Worm (Caenorhabditis elegans): ENCODE results near the gene F58A4.2.

F58A4.2 gene

ce11 chrIII:9638159-9638754, 37.7 kb upstream of the F58A4.2 start:
- TF ChIP-seq nhr-28 (tag; optimal IDR thresholded peaks at IDR 0.05) (no peak), ceh-63 (GFP tag; optimal IDR thresholded peaks at IDR 0.05) (no peak), ceh-8 (GFP tag; optimal IDR thresholded peaks at IDR 0.05) (no peak), nhr-11 (tag; optimal IDR thresholded peaks at IDR 0.05) (no peak), pax-3 (tag; optimal IDR thresholded peaks at IDR 0.05) (no peak), unc-62 (GFP tag; optimal IDR thresholded peaks at IDR 0.05) (no peak), pag-3 (tag; optimal IDR thresholded peaks at IDR 0.05; ENCODE audit: borderline replicate concordance, insufficient read depth) (no peak), lin-39 (tag; optimal IDR thresholded peaks at IDR 0.05) (no peak), mab-9 (GFP tag; IDR thresholded peaks at IDR 0.05) (no peak), nhr-20 (tag; optimal IDR thresholded peaks at IDR 0.05) (peak; percentile 10), rnt-1 (tag; optimal IDR thresholded peaks at IDR 0.05) (no peak), sup-37 (GFP tag; optimal IDR thresholded peaks at IDR 0.05) (no peak), fkh-10 (GFP tag; optimal IDR thresholded peaks at IDR 0.05) (no peak), lin-14 (GFP tag; optimal IDR thresholded peaks at IDR 0.05) (peak; percentile 20), ceh-82 (tag; optimal IDR thresholded peaks at IDR 0.05) (no peak), lin-15B (tag; optimal IDR thresholded peaks at IDR 0.05) (no peak), C04F5.9 (tag; optimal IDR thresholded peaks at IDR 0.05) (no peak), efl-3 (GFP tag; optimal IDR thresholded peaks at IDR 0.05) (no peak), blmp-1 (tag; optimal IDR thresholded peaks at IDR 0.05) (peak; percentile 2), mdl-1 (tag; optimal IDR thresholded peaks at IDR 0.05) (no peak), lin-35 (GFP tag; optimal IDR thresholded peaks at IDR 0.05) (peak in 1 of 2 experiments; percentile 43), aha-1 (tag; optimal IDR thresholded peaks at IDR 0.05) (no peak), unc-130 (tag; optimal IDR thresholded peaks at IDR 0.05) (no peak), efl-1 (optimal IDR thresholded peaks at IDR 0.05) (no peak), efl-1 (GFP tag; optimal IDR thresholded peaks at IDR 0.05 in 1 of 2) (peak in 1 of 2 experiments; percentile 80), elt-2 (tag; optimal IDR thresholded peaks at IDR 0.05) (peak; percentile 82), dsc-1 (tag; optimal IDR thresholded peaks at IDR 0.05) (no peak), skn-1 (tag; optimal IDR thresholded peaks at IDR 0.05) (no peak)

ce11 chrIII:9637016-9637415, 36.5 kb upstream of the F58A4.2 start, which contains the start of gene gei-13:
TSS of gene gei-13 (minus strand) at chrIII:9637116.
- TF ChIP-seq efl-1 (optimal IDR thresholded peaks at IDR 0.05) (no peak), efl-1 (GFP tag; optimal IDR thresholded peaks at IDR 0.05 in 1 of 2) (peak in 1 of 2 experiments; percentile 78), nhr-76 (tag; optimal IDR thresholded peaks at IDR 0.05) (no peak)

- TF ChIP-seq F16B12.6 (tag; optimal IDR thresholded peaks at IDR 0.05) (peak; percentile 65), nhr-90 (tag; optimal IDR thresholded peaks at IDR 0.05; ENCODE audit: poor library complexity) (peak; percentile 81), nhr-28 (tag; optimal IDR thresholded peaks at IDR 0.05) (no peak), xbp-1 (tag; optimal IDR thresholded peaks at IDR 0.05) (peak; percentile 79), aly-2 (tag; optimal IDR thresholded peaks at IDR 0.05) (peak; percentile 15), blmp-1 (tag; optimal IDR thresholded peaks at IDR 0.05) (peak; percentile 99), sptf-1 (tag; optimal IDR thresholded peaks at IDR 0.05) (no peak), nhr-47 (tag; optimal IDR thresholded peaks at IDR 0.05) (peak; percentile 89), ztf-11 (tag; optimal IDR thresholded peaks at IDR 0.05) (no peak), lsy-2 (tag; optimal IDR thresholded peaks at IDR 0.05) (peak; percentile 91 to 94), skn-1 (tag; optimal IDR thresholded peaks at IDR 0.05) (peak; percentile 93), hpl-2 (GFP tag; optimal IDR thresholded peaks at IDR 0.05) (no peak), ceh-82 (tag; optimal IDR thresholded peaks at IDR 0.05) (peak; percentile 53 to 89 (median 79)), C34B4.2 (tag; optimal IDR thresholded peaks at IDR 0.05) (no peak), sup-37 (GFP tag; optimal IDR thresholded peaks at IDR 0.05) (no peak), sox-4 (tag; optimal IDR thresholded peaks at IDR 0.05) (peak; percentile 51), lin-35 (GFP tag; optimal IDR thresholded peaks at IDR 0.05) (peak; percentile 99), Y116A8C.19 (tag; optimal IDR thresholded peaks at IDR 0.05; ENCODE audit: borderline replicate concordance) (no peak), lin-39 (tag; optimal IDR thresholded peaks at IDR 0.05) (peak; percentile 76), rnt-1 (tag; optimal IDR thresholded peaks at IDR 0.05) (peak; percentile 81), ets-5 (GFP tag; IDR thresholded peaks at IDR 0.05) (no peak), alr-1 (tag; optimal IDR thresholded peaks at IDR 0.05; ENCODE audit: borderline replicate concordance) (no peak), mab-9 (GFP tag; IDR thresholded peaks at IDR 0.05) (no peak), nhr-85 (tag) (peak; percentile 86), grh-1 (GFP tag; IDR thresholded peaks at IDR 0.05) (peak; percentile 76), zag-1 (tag; optimal IDR thresholded peaks at IDR 0.05) (no peak), tlp-1 (tag; optimal IDR thresholded peaks at IDR 0.05) (no peak), mdl-1 (tag; optimal IDR thresholded peaks at IDR 0.05) (peak in 1 of 2 experiments; percentile 93)
Measured at ce11 chrIII:9631117-9631655, 30.6 kb upstream of the F58A4.2 start, which contains the start of gene ubc-7. TSS of gene ubc-7 (minus strand) at chrIII:9631167.

Data from whole organism, L1 larva.